Worm (Caenorhabditis elegans): ENCODE results near the gene R74.2.

- no peak for TF ChIP-seq egl-43 (GFP tag; IDR thresholded peaks at IDR 0.05)
- TF ChIP-seq ZK546.5 (tag; optimal IDR thresholded peaks at IDR 0.05): no peak
- TF ChIP-seq mdl-1 (tag; optimal IDR thresholded peaks at IDR 0.05): no peak
- no peak for TF ChIP-seq ces-1 (GFP tag; optimal IDR thresholded peaks at IDR 0.05)
- TF ChIP-seq fkh-10 (GFP tag; optimal IDR thresholded peaks at IDR 0.05): no peak
- no peak for TF ChIP-seq zip-11 (GFP tag; IDR thresholded peaks at IDR 0.05)
- no peak for TF ChIP-seq dmd-6 (GFP tag; IDR thresholded peaks at IDR 0.05)
- no peak for TF ChIP-seq ama-1 (optimal IDR thresholded peaks at IDR 0.05)
- TF ChIP-seq pqm-1 (tag; optimal IDR thresholded peaks at IDR 0.05): no peak
- TF ChIP-seq aly-2 (tag; optimal IDR thresholded peaks at IDR 0.05): no peak
- TF ChIP-seq arid-1 (GFP tag; conservative IDR thresholded peaks at IDR 0.05): no peak
- no peak for TF ChIP-seq mxl-2 (GFP tag; conservative IDR thresholded peaks at IDR 0.05)
- no peak for TF ChIP-seq aha-1 (tag)
- no peak for TF ChIP-seq nhr-76 (tag; optimal IDR thresholded peaks at IDR 0.05)
These were observed 6.6 kb upstream of the R74.2 start, which contains the start of gene C16C10.1 for ce11 chrIII:4181338-4181737.
